Fruit fly (Drosophila melanogaster) whole organism, embryonic: ENCODE results near the gene GstT4.

Source experiments
- ATbp ChIP-seq: fragments of 200-800 bp; sonication (Bioruptor generic); optimal IDR thresholded peaks from 2 replicates; lab custom pipeline; 2017; ENCODE audit warnings: missing biosample characterization, mild to moderate bottlenecking, missing genetic modification characterization, missing genetic modification reagents
- Awh ChIP-seq: fragments of 200-800 bp; sonication (Bioruptor generic); IDR thresholded peaks from 2 replicates; pipeline ENCODE4, ENCODE4 v1.3.6; 2022; ENCODE audit warnings: missing biosample characterization, missing genetic modification characterization
- Bgb ChIP-seq: fragments of 200-800 bp; sonication (Bioruptor generic); IDR thresholded peaks from 2 replicates; pipeline ENCODE4 v1.3.6; 2022; ENCODE audit warnings: missing biosample characterization, missing genetic modification characterization; ENCODE audit not compliant: partially characterized antibody
- CG10321 ChIP-seq: fragments of 200-800 bp; sonication (Bioruptor generic); IDR thresholded peaks from 2 replicates; pipeline ENCODE4 v1.3.6; 2022; ENCODE audit warnings: missing biosample characterization, missing genetic modification characterization
- CG10654 ChIP-seq: fragments of 200-800 bp; sonication (Bioruptor generic); optimal IDR thresholded peaks from 2 replicates; lab custom pipeline; 2016; ENCODE audit warnings: missing biosample characterization, missing genetic modification characterization
- CG11093 ChIP-seq: fragments of 200-800 bp; sonication (Bioruptor generic); IDR thresholded peaks from 3 replicates; pipeline ENCODE4 v1.3.6; 2022; ENCODE audit warnings: missing biosample characterization, missing genetic modification characterization
- CG12391 ChIP-seq: fragments of 200-800 bp; sonication (Bioruptor generic); optimal IDR thresholded peaks from 3 replicates; lab custom pipeline; 2018; ENCODE audit warnings: missing biosample characterization, mild to moderate bottlenecking, missing genetic modification characterization, moderate library complexity
- CG12744 ChIP-seq: fragments of 200-800 bp; sonication (Bioruptor generic); optimal IDR thresholded peaks from 2 replicates; lab custom pipeline; 2016; ENCODE audit warnings: missing biosample characterization, missing genetic modification characterization
- CG13624 ChIP-seq: fragments of 200-800 bp; sonication (Bioruptor generic); optimal IDR thresholded peaks from 2 replicates; lab custom pipeline; 2016; ENCODE audit warnings: missing biosample characterization, missing genetic modification characterization
- CG14014 ChIP-seq: fragments of 200-800 bp; sonication (Bioruptor generic); IDR thresholded peaks from 2 replicates; pipeline ENCODE4 v1.3.6; 2022; ENCODE audit warnings: missing biosample characterization, missing genetic modification characterization
- CG17186 ChIP-seq: fragments of 200-800 bp; sonication (Bioruptor generic); optimal IDR thresholded peaks from 3 replicates; lab custom pipeline; 2017; ENCODE audit warnings: missing biosample characterization, missing genetic modification reagents, missing genetic modification characterization
- CG17328 ChIP-seq: fragments of 200-800 bp; sonication (Bioruptor generic); IDR thresholded peaks from 2 replicates; pipeline ENCODE4 v1.3.6; 2022; ENCODE audit warnings: missing biosample characterization, missing genetic modification characterization
- CG17361 ChIP-seq: fragments of 200-800 bp; sonication (Bioruptor generic); IDR thresholded peaks from 3 replicates; pipeline ENCODE4 v1.3.6; 2022; ENCODE audit warnings: missing biosample characterization, missing genetic modification characterization
- CG2116 ChIP-seq: fragments of 200-800 bp; sonication (Bioruptor generic); optimal IDR thresholded peaks from 3 replicates; lab custom pipeline; 2018; ENCODE audit warnings: missing biosample characterization, mild to moderate bottlenecking, missing genetic modification characterization
- CG2712 ChIP-seq: fragments of 200-800 bp; optimal IDR thresholded peaks from 3 replicates; lab custom pipeline; 2019; ENCODE audit warnings: missing biosample characterization, mild to moderate bottlenecking, missing genetic modification characterization, moderate library complexity
- CG30403 ChIP-seq: fragments of 200-800 bp; sonication (Bioruptor generic); optimal IDR thresholded peaks from 3 replicates; lab custom pipeline; 2016; ENCODE audit warnings: missing biosample characterization, missing genetic modification characterization
- CG3065 ChIP-seq: fragments of 200-800 bp; sonication (Bioruptor generic); optimal IDR thresholded peaks from 2 replicates; lab custom pipeline; 2016; ENCODE audit warnings: missing biosample characterization, missing genetic modification characterization
- CG4707 ChIP-seq: fragments of 200-800 bp; sonication (Bioruptor generic); optimal IDR thresholded peaks from 2 replicates; lab custom pipeline; 2018; ENCODE audit warnings: missing biosample characterization, mild to moderate bottlenecking, missing genetic modification characterization, moderate library complexity
- CG5953 ChIP-seq: fragments of 200-800 bp; sonication (Bioruptor generic); IDR thresholded peaks from 2 replicates; pipeline ENCODE4 v1.3.6; 2022; ENCODE audit warnings: missing biosample characterization, missing genetic modification characterization
- CG6813 ChIP-seq: fragments of 200-800 bp; sonication (Bioruptor generic); optimal IDR thresholded peaks from 2 replicates; lab custom pipeline; 2017; ENCODE audit warnings: missing biosample characterization, missing genetic modification characterization, mild to moderate bottlenecking, moderate library complexity, missing genetic modification reagents
- CG8388 ChIP-seq: fragments of 200-800 bp; sonication (Bioruptor generic); optimal IDR thresholded peaks from 2 replicates; lab custom pipeline; 2019; ENCODE audit warnings: missing biosample characterization, mild to moderate bottlenecking, missing genetic modification characterization, moderate library complexity
- D ChIP-seq, 2 experiments: fragments of 200-800 bp in 1 of 2; fragments of >200 bp in 1 of 2; sonication (Bioruptor generic) in 1 of 2; optimal IDR thresholded peaks; 2 replicates in 1 of 2; 3 replicates in 1 of 2; lab custom pipeline; 2017; ENCODE audit warnings: mild to moderate bottlenecking in 1 of 2, missing biosample characterization in 1 of 2, missing genetic modification characterization in 1 of 2, missing genetic modification reagents in 1 of 2
- D19A ChIP-seq: fragments of 200-800 bp; optimal IDR thresholded peaks from 3 replicates; lab custom pipeline; 2019; ENCODE audit warnings: missing biosample characterization, mild to moderate bottlenecking, missing genetic modification characterization, moderate library complexity
- Dbx ChIP-seq: fragments of 200-800 bp; sonication (Bioruptor generic); IDR thresholded peaks from 3 replicates; pipeline ENCODE4 v1.3.6; 2022; ENCODE audit warnings: missing biosample characterization, missing genetic modification characterization
- Elba2 ChIP-seq: fragments of 200-800 bp; sonication (Bioruptor generic); optimal IDR thresholded peaks from 3 replicates; lab custom pipeline; 2016; ENCODE audit warnings: missing biosample characterization, missing genetic modification characterization
- HLH54F ChIP-seq: fragments of 200-800 bp; sonication (Bioruptor generic); optimal IDR thresholded peaks from 3 replicates; lab custom pipeline; 2016; ENCODE audit warnings: missing biosample characterization, missing genetic modification characterization
- Hmr ChIP-seq: fragments of 200-800 bp; sonication (Bioruptor generic); optimal IDR thresholded peaks from 3 replicates; lab custom pipeline; 2017; ENCODE audit warnings: mild to moderate bottlenecking, missing biosample characterization, missing genetic modification reagents, missing genetic modification characterization
- Meics ChIP-seq: fragments of 200-800 bp; sonication (Bioruptor generic); optimal IDR thresholded peaks from 2 replicates; lab custom pipeline; 2017; ENCODE audit warnings: missing biosample characterization, mild to moderate bottlenecking, missing genetic modification characterization
- Taf1 ChIP-seq: fragments of 200-800 bp; sonication (Bioruptor generic); IDR thresholded peaks from 2 replicates; pipeline ENCODE4 v1.3.6; 2022; ENCODE audit warnings: missing biosample characterization, missing genetic modification characterization
- Tbp ChIP-seq: fragments of >200 bp; optimal IDR thresholded peaks from 2 replicates; lab custom pipeline; 2018; ENCODE audit warnings: missing biosample characterization, missing genetic modification characterization
- bigmax ChIP-seq: fragments of 200-800 bp; sonication (Bioruptor generic); optimal IDR thresholded peaks from 2 replicates; lab custom pipeline; 2018; ENCODE audit warnings: missing biosample characterization, mild to moderate bottlenecking, missing genetic modification characterization
- exex ChIP-seq: fragments of 200-800 bp; sonication (Bioruptor generic); optimal IDR thresholded peaks from 4 replicates; lab custom pipeline; 2018; ENCODE audit warnings: missing biosample characterization, mild to moderate bottlenecking, missing genetic modification characterization, moderate library complexity
- fd3F ChIP-seq: fragments of 200-800 bp; sonication (Bioruptor generic); optimal IDR thresholded peaks from 2 replicates; lab custom pipeline; 2018; ENCODE audit warnings: missing biosample characterization, mild to moderate bottlenecking, missing genetic modification characterization, moderate library complexity
- ftz-f1 ChIP-seq: fragments of 200-800 bp; sonication (Bioruptor generic); optimal IDR thresholded peaks from 2 replicates; lab custom pipeline; 2016; ENCODE audit warnings: missing biosample characterization, missing genetic modification characterization
- hth ChIP-seq: fragments of >200 bp; optimal IDR thresholded peaks from 2 replicates; lab custom pipeline; 2017; ENCODE audit warnings: inconsistent platforms
- lilli ChIP-seq: fragments of 200-800 bp; sonication (Bioruptor generic); optimal IDR thresholded peaks from 3 replicates; lab custom pipeline; 2016; ENCODE audit warnings: missing biosample characterization, missing genetic modification characterization
- oc ChIP-seq: fragments of 200-800 bp; sonication (Bioruptor generic); optimal IDR thresholded peaks from 2 replicates; lab custom pipeline; 2018; ENCODE audit warnings: missing biosample characterization, mild to moderate bottlenecking, missing genetic modification characterization, moderate library complexity
- onecut ChIP-seq: fragments of 200-800 bp; sonication (Bioruptor generic); IDR thresholded peaks from 2 replicates; pipeline ENCODE4 v1.3.6; 2022; ENCODE audit warnings: missing biosample characterization, missing genetic modification characterization
- psq ChIP-seq: fragments of 200-800 bp; sonication (Bioruptor generic); optimal IDR thresholded peaks from 2 replicates; lab custom pipeline; 2017; ENCODE audit warnings: missing biosample characterization, missing genetic modification characterization
- salm ChIP-seq: fragments of 200-800 bp; sonication (Bioruptor generic); optimal IDR thresholded peaks from 2 replicates; lab custom pipeline; 2018; ENCODE audit warnings: missing biosample characterization, mild to moderate bottlenecking, missing genetic modification characterization
- sd ChIP-seq: fragments of 200-800 bp; sonication (Bioruptor generic); optimal IDR thresholded peaks from 3 replicates; lab custom pipeline; 2018; ENCODE audit warnings: missing biosample characterization, mild to moderate bottlenecking, missing genetic modification characterization, moderate library complexity
- sima ChIP-seq: fragments of 200-800 bp; sonication (Bioruptor generic); optimal IDR thresholded peaks from 2 replicates; lab custom pipeline; 2016; ENCODE audit warnings: missing biosample characterization, missing genetic modification characterization
- tgo ChIP-seq: fragments of 200-800 bp; sonication (Bioruptor generic); IDR thresholded peaks from 3 replicates; pipeline ENCODE4 v1.3.6; 2022; ENCODE audit warnings: missing biosample characterization, missing genetic modification characterization
- tio ChIP-seq: fragments of 200-800 bp; sonication (Bioruptor generic); optimal IDR thresholded peaks from 2 replicates; lab custom pipeline; 2017; ENCODE audit warnings: missing biosample characterization, missing genetic modification characterization, inconsistent platforms
- tna ChIP-seq: fragments of 200-800 bp; sonication (Bioruptor generic); IDR thresholded peaks from 2 replicates; pipeline ENCODE4 v1.3.6; 2022; ENCODE audit warnings: missing biosample characterization, missing genetic modification characterization; ENCODE audit not compliant: partially characterized antibody
- tx ChIP-seq: fragments of 200-800 bp; sonication (Bioruptor generic); optimal IDR thresholded peaks from 2 replicates; lab custom pipeline; 2016; ENCODE audit warnings: missing biosample characterization, missing genetic modification characterization
- vfl ChIP-seq: fragments of 200-800 bp; sonication (Bioruptor generic); optimal IDR thresholded peaks from 2 replicates; lab custom pipeline; 2016; ENCODE audit warnings: missing biosample characterization, missing genetic modification characterization
- wek ChIP-seq: fragments of 200-800 bp; sonication (Bioruptor generic); optimal IDR thresholded peaks from 3 replicates; lab custom pipeline; 2018; ENCODE audit warnings: missing biosample characterization, mild to moderate bottlenecking, missing genetic modification characterization, moderate library complexity
- wor ChIP-seq: fragments of 200-800 bp; sonication (Bioruptor generic); IDR thresholded peaks from 2 replicates; pipeline ENCODE4 v1.3.6; 2022; ENCODE audit warnings: missing biosample characterization, missing genetic modification characterization
- zfh1 ChIP-seq: fragments of 200-800 bp; sonication (Bioruptor generic); IDR thresholded peaks from 3 replicates; pipeline ENCODE4 v1.3.6; 2022; ENCODE audit warnings: missing biosample characterization, missing genetic modification characterization

Gene GstT4

dm6 chrX:13384583-13385342 lies 19.8 kb upstream of the GstT4 start, which contains the start of the genes Rbp1-like and Tim9a (continued):
- TF ChIP-seq oc (tag; lab: Kevin White, UChicago) = no peak
- no peak for TF ChIP-seq bigmax (GFP tag; lab: Kevin White, UChicago)
- TF ChIP-seq onecut (GFP tag; lab: Robert Waterston, UW) = no peak
- TF ChIP-seq zfh1 (GFP tag; lab: Robert Waterston, UW) = no peak
- TF ChIP-seq tgo (GFP tag; lab: Robert Waterston, UW) = no peak
- TF ChIP-seq CG10321 (GFP tag; lab: Robert Waterston, UW) = no peak
- no peak for TF ChIP-seq CG12744
- no peak for TF ChIP-seq CG4707 (GFP tag; lab: Kevin White, UChicago)
- no peak for TF ChIP-seq CG13624 (GFP tag; lab: Kevin White, UChicago)
- no peak for TF ChIP-seq psq
- peak; percentile 44 for TF ChIP-seq Hmr (GFP tag; lab: Kevin White, UChicago)
- peak; percentile 61; the same call in 1 of the 3 replicates for TF ChIP-seq CG17361 (GFP tag; lab: Robert Waterston, UW)
- no peak for TF ChIP-seq salm (tag; lab: Kevin White, UChicago)
- peak; percentile 58; the same call in 1 of the 2 replicates for TF ChIP-seq Bgb (GFP tag; lab: Robert Waterston, UW)
- peak; percentile 43; the same call in 1 of the 2 replicates for TF ChIP-seq tna (GFP tag; lab: Robert Waterston, UW)
- TF ChIP-seq CG17328 (GFP tag; lab: Robert Waterston, UW) = no peak
- no peak for TF ChIP-seq CG6813 (GFP tag; lab: Kevin White, UChicago)
- TF ChIP-seq CG12391 (tag; lab: Kevin White, UChicago) = peak; percentile 66
- no peak for TF ChIP-seq ftz-f1 (GFP tag; lab: Kevin White, UChicago)
- no peak for TF ChIP-seq wek (GFP tag; lab: Kevin White, UChicago)
- TF ChIP-seq D (optimal IDR thresholded peaks at IDR 0.05; lab: Kevin White, UChicago) = no peak
- no peak for TF ChIP-seq D (GFP tag; optimal IDR thresholded peaks at IDR 0.05; lab: Kevin White, UChicago)
- no peak for TF ChIP-seq CG11093 (GFP tag; lab: Robert Waterston, UW)
- peak; percentile 9 for TF ChIP-seq exex
- peak; percentile 11 for TF ChIP-seq lilli (GFP tag; lab: Kevin White, UChicago)
- no peak for TF ChIP-seq HLH54F (GFP tag; lab: Kevin White, UChicago)
- no peak for TF ChIP-seq fd3F (GFP tag; lab: Kevin White, UChicago)
- no peak for TF ChIP-seq ATbp (GFP tag; lab: Kevin White, UChicago)
- TF ChIP-seq Meics (GFP tag; lab: Kevin White, UChicago) = peak; percentile 50
- peak; percentile 7 for TF ChIP-seq CG10654 (GFP tag; lab: Kevin White, UChicago)
- TF ChIP-seq Dbx (GFP tag; lab: Robert Waterston, UW) = peak; percentile 17; the same call in 1 of the 3 replicates
- no peak for TF ChIP-seq Taf1
- no peak for TF ChIP-seq Elba2 (GFP tag; lab: Kevin White, UChicago)
- TF ChIP-seq CG30403 (GFP tag; lab: Kevin White, UChicago) = peak; percentile 61
- no peak for TF ChIP-seq D19A (tag; lab: Kevin White, UChicago)
- no peak for TF ChIP-seq tio
- no peak for TF ChIP-seq CG8388 (GFP tag; lab: Kevin White, UChicago)
- peak; percentile 77 for TF ChIP-seq CG17186 (GFP tag; lab: Kevin White, UChicago)
- no peak for TF ChIP-seq sima (GFP tag; lab: Kevin White, UChicago)
- peak; percentile 68 for TF ChIP-seq sd
- TF ChIP-seq CG3065 (GFP tag; lab: Kevin White, UChicago) = no peak
- peak; percentile 54 for TF ChIP-seq CG2712 (tag; lab: Kevin White, UChicago)
- no peak for TF ChIP-seq CG5953
- TF ChIP-seq CG14014 (GFP tag; lab: Robert Waterston, UW) = no peak
- no peak for TF ChIP-seq tx
- peak; percentile 81 for TF ChIP-seq CG2116 (GFP tag; lab: Kevin White, UChicago)
- TF ChIP-seq hth (lab: Kevin White, UChicago) = no peak
- TF ChIP-seq Awh (GFP tag; lab: Robert Waterston, UW) = no peak
- no peak for TF ChIP-seq wor
- TF ChIP-seq vfl (GFP tag; lab: Kevin White, UChicago) = no peak
- peak; percentile 34 for TF ChIP-seq Tbp
